Worm (Caenorhabditis elegans) whole organism, L4 larva: ENCODE data around the gene aqp-5.

ENCODE experiments used
- ama-1 ChIP-seq: fragments of 150-350 bp; optimal IDR thresholded peaks from 2 replicates; lab custom pipeline; 2014; ENCODE audit warnings: inconsistent platforms, mixed read lengths
- ceh-32 ChIP-seq: sonication (generic microtip); optimal IDR thresholded peaks from 2 replicates; lab custom pipeline; 2016; ENCODE audit warnings: mild to moderate bottlenecking, missing genetic modification characterization, missing compliant biosample characterization; ENCODE audit not compliant: poor library complexity
- daf-12 ChIP-seq: fragments of 150-350 bp; optimal IDR thresholded peaks from 2 replicates; lab custom pipeline; 2014; ENCODE audit warnings: missing biosample characterization, missing genetic modification reagents, missing genetic modification characterization
- dve-1 ChIP-seq: sonication (generic microtip); optimal IDR thresholded peaks from 2 replicates; lab custom pipeline; 2017; ENCODE audit warnings: antibody characterized with exemption, mild to moderate bottlenecking, missing genetic modification characterization, missing compliant biosample characterization; ENCODE audit not compliant: insufficient read depth
- nhr-76 ChIP-seq: fragments of 150-350 bp; optimal IDR thresholded peaks from 2 replicates; lab custom pipeline; 2014; ENCODE audit warnings: missing biosample characterization, missing genetic modification characterization
- pha-4 ChIP-seq, 2 experiments: fragments of 150-350 bp in 1 of 2; fragments of 200-800 bp in 1 of 2; sonication (Bioruptor generic) in 1 of 2; IDR thresholded peaks in 1 of 2; optimal IDR thresholded peaks in 1 of 2; 2 replicates each; pipeline versions ENCODE4 v1.3.6 to Lab custom; 2014 to 2022; ENCODE audit warnings: missing genetic modification characterization in 2 of 2, missing genetic modification reagents in 2 of 2, missing biosample characterization in 1 of 2, missing compliant biosample characterization in 1 of 2
- pqm-1 ChIP-seq: sonication (generic microtip); optimal IDR thresholded peaks from 2 replicates; lab custom pipeline; 2017; ENCODE audit warnings: missing biosample characterization, missing genetic modification characterization
- snpc-4 ChIP-seq: fragments of 150-350 bp; optimal IDR thresholded peaks from 2 replicates; lab custom pipeline; 2014; ENCODE audit warnings: missing biosample characterization, missing genetic modification characterization
- unc-39 ChIP-seq: sonication (generic microtip); optimal IDR thresholded peaks from 2 replicates; lab custom pipeline; 2017; ENCODE audit warnings: missing biosample characterization, missing genetic modification characterization

DNA sequence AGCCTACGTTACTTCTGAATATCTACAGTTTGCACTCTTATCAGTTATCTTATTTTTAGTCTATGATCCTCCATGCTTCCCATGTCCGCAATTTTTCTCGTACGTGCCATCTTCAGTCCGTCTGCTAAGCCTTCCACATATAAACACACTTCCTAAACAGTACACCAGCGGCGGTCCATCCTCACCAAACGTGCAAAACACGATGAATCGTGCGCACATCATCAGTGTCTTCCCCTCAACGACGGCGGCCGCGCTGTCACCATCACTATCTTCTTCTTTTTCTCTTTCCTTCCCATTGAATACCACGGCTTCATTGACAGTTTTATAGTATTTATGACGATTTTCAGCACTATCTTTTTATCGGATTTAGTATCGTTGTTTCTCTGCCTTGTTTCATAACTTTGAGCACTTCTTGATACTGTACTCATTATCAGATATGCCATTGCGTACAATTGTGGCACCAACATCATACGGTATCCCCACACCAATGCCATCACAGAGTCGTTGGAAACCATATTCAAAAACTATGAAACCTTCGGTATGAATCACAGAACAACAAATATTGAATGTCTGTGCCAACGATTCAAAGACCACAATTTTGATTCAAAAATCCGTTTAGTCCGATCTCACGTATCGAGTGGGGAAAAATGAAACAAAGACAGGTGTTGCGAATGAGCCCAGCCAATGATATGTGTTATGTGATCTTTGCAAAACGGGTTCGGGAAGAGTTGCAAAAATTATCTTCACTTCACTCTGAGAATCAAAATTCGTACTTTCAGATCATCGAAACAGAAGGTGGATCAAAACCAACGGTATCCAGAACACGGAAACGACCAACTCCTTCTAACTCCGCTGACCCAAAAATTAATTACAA, 18.4 kb upstream of the aqp-5 start:
- TF ChIP-seq ceh-32 (tag; lab: Kevin White, UChicago) (no peak), unc-39 (tag; lab: Kevin White, UChicago) (no peak), daf-12 (no peak), dve-1 (no peak), pha-4 (GFP tag; IDR thresholded peaks at IDR 0.05; lab: Robert Waterston, UW) (no peak), pha-4 (tag; optimal IDR thresholded peaks at IDR 0.05; lab: Kevin White, UChicago) (no peak), nhr-76 (tag; lab: Kevin White, UChicago) (no peak), ama-1 (lab: Kevin White, UChicago) (no peak), pqm-1 (tag; lab: Kevin White, UChicago) (no peak), snpc-4 (tag; lab: Kevin White, UChicago) (no peak)
